Worm (Caenorhabditis elegans) whole organism, mixed stage, embryonic: ENCODE measurements around the gene atrn-1.

ENCODE experiments used
- M03D4.4 ChIP-seq: sonication (generic microtip); optimal IDR thresholded peaks from 2 replicates; lab custom pipeline; 2017; ENCODE audit warnings: mild to moderate bottlenecking, missing genetic modification characterization, missing compliant biosample characterization
- bed-3 ChIP-seq: fragments of 200-800 bp; sonication (Bioruptor generic); optimal IDR thresholded peaks from 3 replicates; lab custom pipeline; 2018; ENCODE audit warnings: mild to moderate bottlenecking, missing genetic modification characterization, moderate library complexity, missing compliant biosample characterization
- blmp-1 ChIP-seq: fragments of 150-350 bp; optimal IDR thresholded peaks from 2 replicates; lab custom pipeline; 2014; ENCODE audit warnings: missing biosample characterization, missing genetic modification characterization
- ceh-39 ChIP-seq: fragments of 150-350 bp; optimal IDR thresholded peaks from 2 replicates; lab custom pipeline; 2014; ENCODE audit warnings: missing biosample characterization, missing genetic modification characterization
- ceh-43 ChIP-seq: fragments of 200-800 bp; sonication (Bioruptor generic); optimal IDR thresholded peaks from 2 replicates; lab custom pipeline; 2018; ENCODE audit warnings: mild to moderate bottlenecking, missing genetic modification characterization, moderate library complexity, missing compliant biosample characterization
- ceh-83 ChIP-seq: fragments of 200-800 bp; sonication (Bioruptor generic); optimal IDR thresholded peaks from 2 replicates; lab custom pipeline; 2018; ENCODE audit warnings: mild to moderate bottlenecking, missing genetic modification characterization, missing compliant biosample characterization
- ces-1 ChIP-seq: fragments of 150-350 bp; optimal IDR thresholded peaks from 2 replicates; lab custom pipeline; 2014; ENCODE audit warnings: missing biosample characterization, missing genetic modification reagents, missing genetic modification characterization
- cnd-1 ChIP-seq: fragments of 200-800 bp; sonication (Bioruptor generic); optimal IDR thresholded peaks from 2 replicates; lab custom pipeline; 2018; ENCODE audit warnings: mild to moderate bottlenecking, missing genetic modification characterization, missing compliant biosample characterization
- drap-1 ChIP-seq: fragments of 200-800 bp; sonication (Bioruptor generic); optimal IDR thresholded peaks from 3 replicates; lab custom pipeline; 2018; ENCODE audit warnings: mild to moderate bottlenecking, missing genetic modification characterization, missing compliant biosample characterization
- elt-1 ChIP-seq: sonication (generic microtip); optimal IDR thresholded peaks from 2 replicates; lab custom pipeline; 2017; ENCODE audit warnings: missing genetic modification characterization, mild to moderate bottlenecking, missing compliant biosample characterization, antibody characterized with exemption, moderate library complexity, borderline replicate concordance; ENCODE audit not compliant: insufficient read depth
- elt-3 ChIP-seq: fragments of 150-350 bp; optimal IDR thresholded peaks from 2 replicates; lab custom pipeline; 2014; ENCODE audit warnings: missing biosample characterization, missing genetic modification characterization
- flh-1 ChIP-seq: fragments of 200-800 bp; sonication (Bioruptor generic); optimal IDR thresholded peaks from 2 replicates; lab custom pipeline; 2018; ENCODE audit warnings: mild to moderate bottlenecking, missing genetic modification characterization, moderate library complexity, missing compliant biosample characterization
- ham-2 ChIP-seq: fragments of 200-800 bp; sonication (Bioruptor generic); optimal IDR thresholded peaks from 2 replicates; lab custom pipeline; 2018; ENCODE audit warnings: mild to moderate bottlenecking, missing genetic modification characterization, missing compliant biosample characterization
- hlh-1 ChIP-seq: fragments of 150-350 bp; optimal IDR thresholded peaks from 2 replicates; lab custom pipeline; 2014; ENCODE audit warnings: missing biosample characterization, missing genetic modification reagents, missing genetic modification characterization
- lin-13 ChIP-seq: fragments of 150-350 bp; optimal IDR thresholded peaks from 2 replicates; lab custom pipeline; 2014; ENCODE audit warnings: missing biosample characterization, missing genetic modification characterization
- lin-32 ChIP-seq: fragments of 200-800 bp; sonication (Bioruptor generic); optimal IDR thresholded peaks from 2 replicates; lab custom pipeline; 2018; ENCODE audit warnings: mild to moderate bottlenecking, missing genetic modification characterization, missing compliant biosample characterization
- lsy-2 ChIP-seq: fragments of 150-350 bp; optimal IDR thresholded peaks from 2 replicates; lab custom pipeline; 2014; ENCODE audit warnings: missing biosample characterization, missing genetic modification characterization
- mab-5 ChIP-seq: fragments of 150-350 bp; optimal IDR thresholded peaks from 2 replicates; lab custom pipeline; 2014; ENCODE audit warnings: missing biosample characterization, missing genetic modification characterization
- mep-1 ChIP-seq: fragments of 150-350 bp; optimal IDR thresholded peaks from 2 replicates; lab custom pipeline; 2017; ENCODE audit warnings: missing biosample characterization, missing genetic modification reagents, missing genetic modification characterization, inconsistent platforms
- mls-2 ChIP-seq: sonication (generic microtip); optimal IDR thresholded peaks from 2 replicates; lab custom pipeline; 2016; ENCODE audit warnings: mild to moderate bottlenecking, missing genetic modification characterization, moderate library complexity, missing compliant biosample characterization
- nhr-12 ChIP-seq: fragments of 150-350 bp; optimal IDR thresholded peaks from 2 replicates; lab custom pipeline; 2014; ENCODE audit warnings: missing biosample characterization, missing genetic modification characterization
- nhr-2 ChIP-seq: fragments of 150-350 bp; optimal IDR thresholded peaks from 2 replicates; lab custom pipeline; 2014; ENCODE audit warnings: missing biosample characterization, missing genetic modification characterization
- nhr-237 ChIP-seq: fragments of 150-350 bp; optimal IDR thresholded peaks from 2 replicates; lab custom pipeline; 2014; ENCODE audit warnings: missing biosample characterization, missing genetic modification characterization
- nhr-28 ChIP-seq: fragments of 150-350 bp; optimal IDR thresholded peaks from 2 replicates; lab custom pipeline; 2014; ENCODE audit warnings: missing biosample characterization, missing genetic modification characterization
- nhr-76 ChIP-seq: sonication (generic microtip); optimal IDR thresholded peaks from 2 replicates; lab custom pipeline; 2017; ENCODE audit warnings: missing biosample characterization, missing genetic modification characterization
- pha-4 ChIP-seq: fragments of 150-350 bp; optimal IDR thresholded peaks from 2 replicates; lab custom pipeline; 2018; ENCODE audit warnings: missing biosample characterization, missing genetic modification reagents, missing genetic modification characterization
- sem-2 ChIP-seq: fragments of 200-800 bp; sonication (Bioruptor generic); optimal IDR thresholded peaks from 2 replicates; lab custom pipeline; 2018; ENCODE audit warnings: mild to moderate bottlenecking, missing genetic modification characterization, missing compliant biosample characterization
- snpc-4 ChIP-seq: fragments of 150-350 bp; optimal IDR thresholded peaks from 2 replicates; lab custom pipeline; 2014; ENCODE audit warnings: missing biosample characterization, missing genetic modification characterization
- sptf-1 ChIP-seq: sonication (generic microtip); optimal IDR thresholded peaks from 2 replicates; lab custom pipeline; 2017; ENCODE audit warnings: mild to moderate bottlenecking, missing genetic modification characterization, moderate library complexity, missing compliant biosample characterization
- tbx-8 ChIP-seq: fragments of 200-800 bp; sonication (Bioruptor generic); optimal IDR thresholded peaks from 2 replicates; lab custom pipeline; 2018; ENCODE audit warnings: mild to moderate bottlenecking, missing genetic modification characterization, moderate library complexity, missing compliant biosample characterization
- unc-120 ChIP-seq: sonication (generic microtip); optimal IDR thresholded peaks from 2 replicates; lab custom pipeline; 2017; ENCODE audit warnings: missing genetic modification characterization, missing compliant biosample characterization; ENCODE audit not compliant: poor library complexity, severe bottlenecking
- unc-39 ChIP-seq: fragments of 150-350 bp; optimal IDR thresholded peaks from 2 replicates; lab custom pipeline; 2014; ENCODE audit warnings: missing biosample characterization, missing genetic modification characterization
- unc-62 ChIP-seq: fragments of 150-350 bp; optimal IDR thresholded peaks from 2 replicates; lab custom pipeline; 2014; ENCODE audit warnings: missing biosample characterization, missing genetic modification reagents, missing genetic modification characterization
- zip-8 ChIP-seq: fragments of 150-350 bp; optimal IDR thresholded peaks from 2 replicates; lab custom pipeline; 2014; ENCODE audit warnings: missing biosample characterization, missing genetic modification characterization
- ztf-11 ChIP-seq: fragments of 150-350 bp; optimal IDR thresholded peaks from 2 replicates; lab custom pipeline; 2014; ENCODE audit warnings: missing biosample characterization, missing genetic modification characterization

Gene atrn-1

ce11 chrX:14695892-14696291 is 15.5 kb upstream of the atrn-1 start:
- no peak for TF ChIP-seq elt-3
- TF ChIP-seq ceh-39 = no peak
- no peak for TF ChIP-seq ham-2 (GFP tag; lab: Kevin White, UChicago)
- TF ChIP-seq ces-1 (GFP tag; lab: Kevin White, UChicago) = peak; percentile 94
- TF ChIP-seq nhr-12 = no peak

- TF ChIP-seq unc-39 = no peak
- peak; percentile 92 for TF ChIP-seq elt-1
- no peak for TF ChIP-seq lin-32 (GFP tag; lab: Kevin White, UChicago)
- no peak for TF ChIP-seq ces-1 (GFP tag; lab: Kevin White, UChicago)
- TF ChIP-seq flh-1 = no peak
- TF ChIP-seq sptf-1 (tag; lab: Kevin White, UChicago) = no peak
- peak; percentile 32 for TF ChIP-seq nhr-2 (tag; lab: Kevin White, UChicago)
Measured at ce11 chrX:14699866-14700265, 11.5 kb upstream of the atrn-1 start, which contains the start of gene hch-1. Gene hch-1 (minus strand): TSS chrX:14699977.

ce11 chrX:14701490-14701889 is 9.9 kb upstream of the atrn-1 start, which contains the start of gene F40E10.5:
Gene F40E10.5 (plus strand): TSS chrX:14701790.
- TF ChIP-seq unc-39 (no peak), nhr-2 (tag; lab: Kevin White, UChicago) (peak; percentile 39)

ce11 chrX:14704933-14705332 is 6.4 kb upstream of the atrn-1 start:
- TF ChIP-seq sptf-1 (tag; lab: Kevin White, UChicago) = no peak
- TF ChIP-seq lsy-2 (tag; lab: Kevin White, UChicago) = no peak
- no peak for TF ChIP-seq elt-3
- TF ChIP-seq lin-32 (GFP tag; lab: Kevin White, UChicago) = no peak
- TF ChIP-seq nhr-28 = no peak
- no peak for TF ChIP-seq mab-5 (tag; lab: Kevin White, UChicago)
- no peak for TF ChIP-seq tbx-8 (GFP tag; lab: Kevin White, UChicago)
- TF ChIP-seq zip-8 (tag; lab: Kevin White, UChicago) = no peak
- TF ChIP-seq ztf-11 (tag; lab: Kevin White, UChicago) = no peak
- TF ChIP-seq hlh-1 (tag; lab: Kevin White, UChicago) = no peak
- no peak for TF ChIP-seq nhr-2 (tag; lab: Kevin White, UChicago)
- no peak for TF ChIP-seq ces-1 (GFP tag; lab: Kevin White, UChicago)

ce11 chrX:14706698-14707285 is 4.6 kb upstream of the atrn-1 start, which contains the start of gene tmem-184:
Gene tmem-184 (minus strand): TSS chrX:14706861.
- peak; percentile 33 for TF ChIP-seq ces-1 (GFP tag; lab: Kevin White, UChicago)
- TF ChIP-seq unc-62 (GFP tag; lab: Kevin White, UChicago) = peak; percentile 33
- TF ChIP-seq zip-8 (tag; lab: Kevin White, UChicago) = no peak
- TF ChIP-seq blmp-1 = no peak
- TF ChIP-seq, all 35 proteins: peak for 2

ce11 chrX:14708176-14708642 is 3.2 kb upstream of the atrn-1 start:
- TF ChIP-seq flh-1 = no peak
- no peak for TF ChIP-seq bed-3 (GFP tag; lab: Kevin White, UChicago)
- peak; percentile 32 for TF ChIP-seq sem-2
- no peak for TF ChIP-seq elt-1
- TF ChIP-seq drap-1 (GFP tag; lab: Kevin White, UChicago) = peak; percentile 62
- peak; percentile 68 for TF ChIP-seq unc-120 (tag; lab: Kevin White, UChicago)
- peak; percentile 52 for TF ChIP-seq nhr-237
- peak; percentile 0 for TF ChIP-seq tbx-8 (GFP tag; lab: Kevin White, UChicago)
- TF ChIP-seq nhr-76 (tag; lab: Kevin White, UChicago) = no peak
- peak; percentile 75 for TF ChIP-seq ces-1 (GFP tag; lab: Kevin White, UChicago)
- TF ChIP-seq unc-62 (GFP tag; lab: Kevin White, UChicago) = peak; percentile 80
- TF ChIP-seq mep-1 (tag; lab: Kevin White, UChicago) = peak; percentile 81
- peak; percentile 69 for TF ChIP-seq ztf-11 (tag; lab: Kevin White, UChicago)
- peak; percentile 60 for TF ChIP-seq cnd-1 (tag; lab: Kevin White, UChicago)
- TF ChIP-seq zip-8 (tag; lab: Kevin White, UChicago) = no peak
- peak; percentile 2 for TF ChIP-seq elt-3
- TF ChIP-seq lsy-2 (tag; lab: Kevin White, UChicago) = peak; percentile 76
- TF ChIP-seq ceh-43 (GFP tag; lab: Kevin White, UChicago) = no peak
- no peak for TF ChIP-seq nhr-12
- TF ChIP-seq ceh-83 = no peak
- TF ChIP-seq snpc-4 (tag; lab: Kevin White, UChicago) = no peak
- peak; percentile 55 for TF ChIP-seq pha-4 (tag; lab: Kevin White, UChicago)
- peak; percentile 84 for TF ChIP-seq mls-2 (tag; lab: Kevin White, UChicago)
- no peak for TF ChIP-seq blmp-1
- TF ChIP-seq sptf-1 (tag; lab: Kevin White, UChicago) = peak; percentile 83
- peak; percentile 37 for TF ChIP-seq hlh-1 (tag; lab: Kevin White, UChicago)
- TF ChIP-seq lin-32 (GFP tag; lab: Kevin White, UChicago) = peak; percentile 48
- peak; percentile 53 for TF ChIP-seq lin-13 (tag; lab: Kevin White, UChicago)
- TF ChIP-seq ham-2 (GFP tag; lab: Kevin White, UChicago) = peak; percentile 93
- TF ChIP-seq ceh-39 = peak; percentile 86
- TF ChIP-seq mab-5 (tag; lab: Kevin White, UChicago) = no peak
- peak; percentile 17 for TF ChIP-seq M03D4.4 (tag; lab: Kevin White, UChicago)
- no peak for TF ChIP-seq nhr-28
- no peak for TF ChIP-seq unc-39
- TF ChIP-seq nhr-2 (tag; lab: Kevin White, UChicago) = peak; percentile 33
- TF ChIP-seq, all 35 proteins: peak for 22
